Fruit fly (Drosophila melanogaster) whole organism, prepupa: Measurements from ENCODE around the gene Ptpa.

Source experiments
- CG11294 ChIP-seq: fragments of 200-800 bp; sonication (Bioruptor generic); IDR thresholded peaks from 2 replicates; pipeline ENCODE4 v1.3.6; 2022; ENCODE audit warnings: missing biosample characterization, missing genetic modification characterization
- CG15336 ChIP-seq: fragments of 200-800 bp; sonication (Bioruptor generic); IDR thresholded peaks from 2 replicates; pipeline ENCODE4 v1.3.6; 2022; ENCODE audit warnings: missing biosample characterization, missing genetic modification characterization
- CG16779 ChIP-seq: fragments of 200-800 bp; sonication (Bioruptor generic); optimal IDR thresholded peaks from 3 replicates; lab custom pipeline; 2017; ENCODE audit warnings: missing biosample characterization, mild to moderate bottlenecking, missing genetic modification characterization
- CG8319 ChIP-seq: fragments of 200-800 bp; sonication (Bioruptor generic); optimal IDR thresholded peaks from 3 replicates; lab custom pipeline; 2016; ENCODE audit warnings: missing biosample characterization, missing genetic modification characterization
- CG8632 ChIP-seq: fragments of 200-800 bp; sonication (Bioruptor generic); optimal IDR thresholded peaks from 3 replicates; lab custom pipeline; 2016; ENCODE audit warnings: missing biosample characterization, missing genetic modification characterization
- Eip75B ChIP-seq: fragments of 200-800 bp; sonication (Bioruptor generic); optimal IDR thresholded peaks from 3 replicates; lab custom pipeline; 2016; ENCODE audit warnings: missing biosample characterization, missing genetic modification characterization
- Ets96B ChIP-seq: fragments of 200-800 bp; optimal IDR thresholded peaks from 2 replicates; lab custom pipeline; 2019; ENCODE audit warnings: missing biosample characterization, mild to moderate bottlenecking, missing genetic modification characterization, moderate library complexity
- net ChIP-seq: fragments of 200-800 bp; sonication (Bioruptor generic); optimal IDR thresholded peaks from 3 replicates; lab custom pipeline; 2016; ENCODE audit warnings: missing biosample characterization, missing genetic modification characterization
- pdm3 ChIP-seq: fragments of 200-800 bp; sonication (Bioruptor generic); optimal IDR thresholded peaks from 3 replicates; lab custom pipeline; 2016; ENCODE audit warnings: missing biosample characterization, missing genetic modification characterization
- salr ChIP-seq, 2 experiments: fragments of 200-800 bp; sonication (Bioruptor generic); optimal IDR thresholded peaks; 3 replicates each; lab custom pipeline; 2016 to 2018; ENCODE audit warnings: missing biosample characterization in 2 of 2, missing genetic modification characterization in 2 of 2, mild to moderate bottlenecking in 1 of 2

- TF ChIP-seq net (GFP tag; lab: Kevin White, UChicago) (no peak), CG8319 (no peak), CG15336 (no peak), Eip75B (GFP tag; lab: Kevin White, UChicago) (no peak), CG8632 (no peak), salr (GFP tag; optimal IDR thresholded peaks at IDR 0.05; lab: Kevin White, UChicago) (no peak), CG11294 (GFP tag; lab: Robert Waterston, UW) (no peak), CG16779 (tag; lab: Kevin White, UChicago) (no peak), Ets96B (tag; lab: Kevin White, UChicago) (no peak), pdm3 (GFP tag; lab: Kevin White, UChicago) (no peak)
Measured at dm6 chr2L:3417613-3418012, 40.8 kb downstream of the Ptpa start.
